Fruit fly (Drosophila melanogaster) whole organism, prepupa: ENCODE results near the gene EloB.

Experiments
- CG10631 ChIP-seq: fragments of 200-800 bp; sonication (Bioruptor generic); optimal IDR thresholded peaks from 2 replicates; lab custom pipeline; 2016; ENCODE audit warnings: missing biosample characterization, missing genetic modification characterization
- CG11294 ChIP-seq: fragments of 200-800 bp; sonication (Bioruptor generic); IDR thresholded peaks from 2 replicates; pipeline ENCODE4 v1.3.6; 2022; ENCODE audit warnings: missing biosample characterization, missing genetic modification characterization
- CG11762 ChIP-seq: fragments of 200-800 bp; sonication (Bioruptor generic); optimal IDR thresholded peaks from 3 replicates; lab custom pipeline; 2016; ENCODE audit warnings: missing biosample characterization, missing genetic modification characterization; ENCODE audit not compliant: insufficient read depth
- CG11902 ChIP-seq: fragments of 200-800 bp; sonication (Bioruptor generic); optimal IDR thresholded peaks from 3 replicates; lab custom pipeline; 2016; ENCODE audit warnings: missing biosample characterization, missing genetic modification characterization
- CG1621 ChIP-seq: fragments of 200-800 bp; sonication (Bioruptor generic); optimal IDR thresholded peaks from 3 replicates; lab custom pipeline; 2018; ENCODE audit warnings: missing biosample characterization, mild to moderate bottlenecking, missing genetic modification characterization
- CG16779 ChIP-seq: fragments of 200-800 bp; sonication (Bioruptor generic); optimal IDR thresholded peaks from 3 replicates; lab custom pipeline; 2017; ENCODE audit warnings: missing biosample characterization, mild to moderate bottlenecking, missing genetic modification characterization
- CG3032 ChIP-seq: fragments of 200-800 bp; optimal IDR thresholded peaks from 2 replicates; lab custom pipeline; 2019; ENCODE audit warnings: missing biosample characterization, mild to moderate bottlenecking, missing genetic modification characterization, moderate library complexity
- CG34406 ChIP-seq: fragments of 200-800 bp; sonication (Bioruptor generic); optimal IDR thresholded peaks from 3 replicates; lab custom pipeline; 2016; ENCODE audit warnings: missing biosample characterization, missing genetic modification characterization
- CG3919 ChIP-seq: fragments of 200-800 bp; sonication (Bioruptor generic); optimal IDR thresholded peaks from 3 replicates; lab custom pipeline; 2016; ENCODE audit warnings: missing biosample characterization, missing genetic modification characterization
- CG6163 ChIP-seq: fragments of 200-800 bp; sonication (Bioruptor generic); IDR thresholded peaks from 3 replicates; pipeline ENCODE4 v1.3.6; 2022; ENCODE audit warnings: missing biosample characterization, missing genetic modification characterization
- CG6276 ChIP-seq: fragments of 200-800 bp; sonication (Bioruptor generic); optimal IDR thresholded peaks from 2 replicates; lab custom pipeline; 2017; ENCODE audit warnings: missing biosample characterization, mild to moderate bottlenecking, missing genetic modification characterization
- CG6792 ChIP-seq: fragments of 200-800 bp; sonication (Bioruptor generic); optimal IDR thresholded peaks from 3 replicates; lab custom pipeline; 2016; ENCODE audit warnings: missing biosample characterization, missing genetic modification characterization
- CG7368 ChIP-seq: fragments of 200-800 bp; sonication (Bioruptor generic); optimal IDR thresholded peaks from 3 replicates; lab custom pipeline; 2016; ENCODE audit warnings: missing biosample characterization, missing genetic modification characterization
- CG8119 ChIP-seq: fragments of 200-800 bp; sonication (Bioruptor generic); IDR thresholded peaks from 3 replicates; pipeline ENCODE4 v1.3.6; 2022; ENCODE audit warnings: missing biosample characterization, missing genetic modification characterization
- CG8319 ChIP-seq: fragments of 200-800 bp; sonication (Bioruptor generic); optimal IDR thresholded peaks from 3 replicates; lab custom pipeline; 2016; ENCODE audit warnings: missing biosample characterization, missing genetic modification characterization
- CG8632 ChIP-seq: fragments of 200-800 bp; sonication (Bioruptor generic); optimal IDR thresholded peaks from 3 replicates; lab custom pipeline; 2016; ENCODE audit warnings: missing biosample characterization, missing genetic modification characterization
- CG9139 ChIP-seq: fragments of 200-800 bp; sonication (Bioruptor generic); optimal IDR thresholded peaks from 3 replicates; lab custom pipeline; 2017; ENCODE audit warnings: missing biosample characterization, mild to moderate bottlenecking, missing genetic modification characterization
- Eip78C ChIP-seq: fragments of 200-800 bp; sonication (Bioruptor generic); peaks from one replicate; lab custom pipeline; 2016; ENCODE audit warnings: missing biosample characterization, missing genetic modification characterization
- Eip93F ChIP-seq: fragments of 200-800 bp; sonication (Bioruptor generic); optimal IDR thresholded peaks from 2 replicates; lab custom pipeline; 2016; ENCODE audit warnings: missing biosample characterization, mild to moderate bottlenecking, missing genetic modification characterization
- Hr38 ChIP-seq: sonication (Bioruptor generic); optimal IDR thresholded peaks from 2 replicates; lab custom pipeline; 2016; ENCODE audit warnings: missing biosample characterization, missing genetic modification characterization
- Lpt ChIP-seq: fragments of 200-800 bp; sonication (Bioruptor generic); optimal IDR thresholded peaks from 3 replicates; lab custom pipeline; 2016; ENCODE audit warnings: missing biosample characterization, missing genetic modification characterization
- Met ChIP-seq: fragments of 200-800 bp; sonication (Bioruptor generic); optimal IDR thresholded peaks from 3 replicates; lab custom pipeline; 2016; ENCODE audit warnings: missing biosample characterization, missing genetic modification characterization
- Sox102F ChIP-seq: fragments of 200-800 bp; sonication (Bioruptor generic); optimal IDR thresholded peaks from 2 replicates; lab custom pipeline; 2016; ENCODE audit warnings: missing biosample characterization, mild to moderate bottlenecking, missing genetic modification characterization
- dac ChIP-seq: fragments of 200-800 bp; sonication (Bioruptor generic); optimal IDR thresholded peaks from 2 replicates; lab custom pipeline; 2017; ENCODE audit warnings: missing biosample characterization, mild to moderate bottlenecking, missing genetic modification characterization
- eg ChIP-seq: fragments of 200-800 bp; sonication (Bioruptor generic); IDR thresholded peaks from 3 replicates; pipeline ENCODE4 v1.3.6; 2022; ENCODE audit warnings: missing biosample characterization, missing genetic modification characterization
- esn ChIP-seq: fragments of 200-800 bp; sonication (Bioruptor generic); optimal IDR thresholded peaks from 2 replicates; lab custom pipeline; 2016; ENCODE audit warnings: missing biosample characterization, mild to moderate bottlenecking, missing genetic modification characterization, moderate library complexity
- fd85E ChIP-seq: fragments of 200-800 bp; sonication (Bioruptor generic); optimal IDR thresholded peaks from 3 replicates; lab custom pipeline; 2016; ENCODE audit warnings: missing biosample characterization, missing genetic modification characterization
- fkh ChIP-seq: fragments of 200-800 bp; sonication (Bioruptor generic); optimal IDR thresholded peaks from 3 replicates; lab custom pipeline; 2017; ENCODE audit warnings: missing biosample characterization, mild to moderate bottlenecking, missing genetic modification characterization, moderate library complexity
- lz ChIP-seq: fragments of 200-800 bp; sonication (Bioruptor generic); optimal IDR thresholded peaks from 3 replicates; lab custom pipeline; 2016; ENCODE audit warnings: missing biosample characterization, missing genetic modification characterization
- pdm3 ChIP-seq: fragments of 200-800 bp; sonication (Bioruptor generic); optimal IDR thresholded peaks from 3 replicates; lab custom pipeline; 2016; ENCODE audit warnings: missing biosample characterization, missing genetic modification characterization
- salr ChIP-seq, 2 experiments: fragments of 200-800 bp; sonication (Bioruptor generic); optimal IDR thresholded peaks; 3 replicates each; lab custom pipeline; 2016 to 2018; ENCODE audit warnings: missing biosample characterization in 2 of 2, missing genetic modification characterization in 2 of 2, mild to moderate bottlenecking in 1 of 2
- spab ChIP-seq: fragments of 200-800 bp; sonication (Bioruptor generic); optimal IDR thresholded peaks from 2 replicates; lab custom pipeline; 2017; ENCODE audit warnings: missing biosample characterization, mild to moderate bottlenecking, missing genetic modification characterization, missing genetic modification reagents
- ss ChIP-seq, 2 experiments: fragments of 200-800 bp; sonication (Bioruptor generic); optimal IDR thresholded peaks; 2 replicates in 1 of 2; 3 replicates in 1 of 2; lab custom pipeline; 2017 to 2018; ENCODE audit warnings: mild to moderate bottlenecking in 2 of 2, missing biosample characterization in 2 of 2, missing genetic modification characterization in 2 of 2, moderate library complexity in 1 of 2
- svp ChIP-seq: fragments of 200-800 bp; sonication (Bioruptor generic); peaks from one replicate; lab custom pipeline; 2016; ENCODE audit warnings: missing biosample characterization, missing genetic modification characterization
- topi ChIP-seq: fragments of 200-800 bp; sonication (Bioruptor generic); optimal IDR thresholded peaks from 3 replicates; lab custom pipeline; 2016; ENCODE audit warnings: missing biosample characterization, missing genetic modification characterization

The EloB gene

DNA sequence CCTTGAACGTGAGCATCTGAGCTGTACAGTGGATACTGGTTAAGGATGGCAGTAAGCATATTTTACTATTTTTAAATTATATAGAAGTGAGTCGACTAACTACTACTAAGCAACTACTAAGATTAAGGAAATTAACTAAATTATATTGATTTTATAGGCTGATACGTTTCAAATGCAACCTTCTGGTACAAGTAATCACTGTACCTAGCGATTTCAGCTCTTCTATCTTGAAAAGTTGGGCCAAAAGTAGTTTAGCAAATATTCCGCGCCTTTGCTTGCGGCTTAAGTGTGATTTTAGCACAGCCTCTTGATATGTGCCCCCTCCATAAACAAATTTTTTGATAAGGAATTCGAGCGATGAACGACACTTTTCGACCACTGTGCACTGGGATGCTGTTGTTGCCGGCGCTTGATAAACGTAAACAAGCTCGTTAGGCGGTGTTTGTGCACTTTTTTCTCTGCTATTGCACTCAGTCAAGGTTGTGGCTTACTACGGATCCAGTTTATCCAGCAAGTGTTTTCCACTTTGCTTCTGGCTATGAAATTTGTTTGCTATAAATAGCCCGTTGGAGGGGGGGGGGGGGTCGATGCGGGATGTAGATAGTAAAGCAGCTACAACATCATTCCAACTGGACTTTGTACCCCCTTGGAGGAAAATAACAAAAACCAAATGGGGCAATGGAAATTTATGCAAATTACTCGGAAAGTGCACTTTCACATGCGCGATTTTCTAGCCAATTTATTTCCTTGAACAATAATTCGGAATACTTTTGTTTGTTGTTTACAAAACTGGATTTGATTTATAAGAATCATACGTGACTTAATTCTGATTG is 23.2 kb downstream of the EloB start (continued):
- TF ChIP-seq CG6792 (GFP tag; lab: Kevin White, UChicago) (peak; percentile 57), CG3919 (GFP tag; lab: Kevin White, UChicago) (peak; percentile 81), dac (peak; percentile 46), CG8319 (GFP tag; lab: Kevin White, UChicago) (peak; percentile 61), CG7368 (GFP tag; lab: Kevin White, UChicago) (peak; percentile 74), Eip93F (GFP tag; lab: Kevin White, UChicago) (no peak), CG6163 (GFP tag; lab: Robert Waterston, UW) (peak; percentile 81), CG11902 (GFP tag; lab: Kevin White, UChicago) (peak; percentile 50), topi (peak; percentile 56), CG3032 (tag; lab: Kevin White, UChicago) (peak; percentile 60), CG10631 (GFP tag; lab: Kevin White, UChicago) (peak; percentile 72), fd85E (GFP tag; lab: Kevin White, UChicago) (no peak), CG16779 (peak; percentile 78), salr (GFP tag; optimal IDR thresholded peaks at IDR 0.05; lab: Kevin White, UChicago) (peak in 1 of 2 experiments; percentile 65), CG1621 (tag; lab: Kevin White, UChicago) (peak; percentile 53), spab (GFP tag; lab: Kevin White, UChicago) (peak; percentile 66), CG8119 (GFP tag; lab: Robert Waterston, UW) (peak; percentile 65), CG8632 (GFP tag; lab: Kevin White, UChicago) (peak; percentile 52), lz (GFP tag; lab: Kevin White, UChicago) (peak; percentile 65)

DNA sequence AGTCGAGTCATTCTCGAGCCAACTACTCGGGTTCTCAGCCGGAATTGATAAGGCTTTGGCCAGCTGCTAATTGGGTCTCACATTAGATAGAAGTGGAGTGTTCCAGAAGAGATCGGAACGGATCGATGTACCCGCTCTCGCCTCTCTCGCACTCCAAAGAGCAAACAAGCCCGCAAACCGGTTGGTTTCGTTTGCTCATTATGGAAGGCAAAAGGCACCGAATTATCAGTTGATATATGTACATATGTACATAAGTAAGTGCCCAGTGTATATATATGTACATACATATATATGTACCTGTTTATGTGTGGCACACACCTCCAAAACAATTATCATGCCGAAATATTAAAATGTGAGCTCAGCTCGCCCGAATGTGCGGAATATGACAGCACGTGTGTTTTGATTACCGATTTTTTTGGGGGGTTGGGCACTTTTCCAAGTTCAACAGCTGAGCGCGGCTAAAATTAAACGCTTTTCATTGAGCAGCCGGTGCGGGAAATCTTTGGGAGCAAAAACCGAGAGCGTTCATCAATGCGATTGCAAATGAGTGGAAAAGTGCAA is 23.9 kb downstream of the EloB start:
- TF ChIP-seq Eip93F (GFP tag; lab: Kevin White, UChicago), result peak; percentile 38
- peak; percentile 95 for TF ChIP-seq fkh
- TF ChIP-seq CG6163 (GFP tag; lab: Robert Waterston, UW), result peak; percentile 24; the same call in 1 of the 3 replicates
- TF ChIP-seq CG8119 (GFP tag; lab: Robert Waterston, UW), result peak; percentile 29; the same call in 1 of the 3 replicates
- no peak for TF ChIP-seq CG1621 (tag; lab: Kevin White, UChicago)

DNA sequence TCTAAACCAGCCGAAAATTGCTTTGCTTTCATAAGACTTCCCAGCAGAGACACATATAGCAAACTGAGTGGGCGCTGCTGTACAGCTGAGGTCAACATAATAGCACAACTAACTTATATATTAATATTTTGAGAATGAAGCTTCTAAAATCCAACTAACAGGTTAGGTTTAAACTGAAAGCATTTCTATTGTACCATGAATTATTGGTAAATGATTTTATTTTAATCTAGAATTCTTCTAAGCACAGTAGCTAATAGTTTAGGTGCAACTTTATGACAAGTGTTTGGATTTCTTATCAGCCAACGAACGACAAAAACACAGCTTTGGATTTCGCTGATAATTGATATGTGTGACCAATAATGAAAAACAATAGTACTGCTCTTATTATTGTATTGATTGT is 24.6 kb downstream of the EloB start:
- TF ChIP-seq Eip78C (GFP tag; lab: Kevin White, UChicago) (peak; percentile 66), Hr38 (no peak), ss (GFP tag; optimal IDR thresholded peaks at IDR 0.05; lab: Kevin White, UChicago) (peak in 1 of 2 experiments; percentile 43), svp (GFP tag; lab: Kevin White, UChicago) (peak; percentile 74), CG6163 (GFP tag; lab: Robert Waterston, UW) (peak; percentile 62; the same call in 1 of the 3 replicates), eg (GFP tag; lab: Robert Waterston, UW) (peak; percentile 61; the same call in 2 of the 3 replicates), Met (GFP tag; lab: Kevin White, UChicago) (peak; percentile 33), CG11294 (GFP tag; lab: Robert Waterston, UW) (peak; percentile 49; the same call in 1 of the 2 replicates), CG3919 (GFP tag; lab: Kevin White, UChicago) (no peak), topi (no peak), CG6276 (GFP tag; lab: Kevin White, UChicago) (peak; percentile 35), fkh (peak; percentile 35)

DNA sequence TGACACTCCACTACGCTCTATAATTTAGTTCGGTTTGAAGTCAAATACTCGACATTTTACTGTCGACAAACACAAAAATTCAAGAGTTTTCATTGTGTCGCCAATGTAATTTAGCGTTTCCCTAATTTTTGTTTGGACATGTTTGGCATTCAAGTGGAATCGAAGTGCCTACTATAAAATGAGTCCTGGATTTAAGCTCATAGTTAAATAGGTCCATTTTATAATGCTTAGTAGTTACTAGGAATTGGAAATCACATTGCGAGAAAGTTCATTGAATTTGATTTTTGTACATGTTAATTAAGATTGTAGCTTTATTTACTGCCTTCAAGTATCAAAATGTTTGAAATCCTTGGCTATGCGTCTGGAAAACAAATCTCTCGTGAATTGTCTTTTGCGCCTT is 25.4 kb downstream of the EloB start, which contains the start of gene att-ORFB:
att-ORFB (minus strand) TSS at position 101 of the 400 bp plus-strand sequence.
- TF ChIP-seq Lpt (GFP tag; lab: Kevin White, UChicago), result no peak
- no peak for TF ChIP-seq CG8632 (GFP tag; lab: Kevin White, UChicago)
- TF ChIP-seq topi, result no peak
- no peak for TF ChIP-seq pdm3 (GFP tag; lab: Kevin White, UChicago)
- no peak for TF ChIP-seq CG11762 (GFP tag; lab: Kevin White, UChicago)
- no peak for TF ChIP-seq esn (GFP tag; lab: Kevin White, UChicago)
- TF ChIP-seq CG6792 (GFP tag; lab: Kevin White, UChicago), result no peak
- no peak for TF ChIP-seq CG34406 (GFP tag; lab: Kevin White, UChicago)
- TF ChIP-seq Sox102F (GFP tag; lab: Kevin White, UChicago), result no peak
- TF ChIP-seq CG9139, result no peak
- TF ChIP-seq, all 60 proteins: peak for 0
